Fruit fly (Drosophila melanogaster) Kc167 (cell line): Measurements from ENCODE around the gene Sec15.

Source experiments
- Myc ChIP-seq: fragments of >200 bp; optimal IDR thresholded peaks from 2 replicates; lab custom pipeline; 2017; ENCODE audit warnings: missing external identifiers
- h ChIP-seq: fragments of >200 bp; optimal IDR thresholded peaks from 3 replicates; lab custom pipeline; 2018; ENCODE audit warnings: missing external identifiers
- psq ChIP-seq: fragments of >200 bp; optimal IDR thresholded peaks from 2 replicates; lab custom pipeline; 2017; ENCODE audit warnings: missing external identifiers
- ttk ChIP-seq: sonication (Bioruptor generic); optimal IDR thresholded peaks from 2 replicates; lab custom pipeline; 2017; ENCODE audit warnings: missing external identifiers

dm6 chr3R:21080876-21081586, 26.7 kb downstream of the Sec15 start, which contains the start of gene HHEX:
- TF ChIP-seq Myc (lab: Kevin White, UChicago) = no peak
- no peak for TF ChIP-seq psq (lab: Kevin White, UChicago)
- no peak for TF ChIP-seq h
- TF ChIP-seq ttk = no peak
